Worm (Caenorhabditis elegans): ENCODE results near the gene picc-1.

DNA sequence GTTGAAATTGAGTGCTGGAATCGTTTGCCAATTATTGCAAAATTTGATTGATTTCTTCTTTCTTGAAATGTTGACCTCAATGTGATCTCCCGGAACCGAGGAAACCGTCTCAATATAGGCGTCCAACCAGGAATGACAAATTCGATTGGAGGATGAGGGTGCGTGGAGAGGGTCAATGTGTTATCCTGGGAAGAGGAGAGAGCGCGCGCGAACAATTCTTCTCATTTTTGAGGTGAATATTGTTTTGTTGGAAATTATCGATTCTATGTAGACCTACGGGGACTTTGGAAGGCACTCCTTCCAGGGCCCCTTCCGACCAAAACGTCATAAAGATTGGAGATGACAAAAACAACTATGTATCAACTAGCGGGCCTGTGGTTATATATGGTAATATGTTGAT, 17.8 kb downstream of the picc-1 start:
- no peak for TF ChIP-seq ztf-4 (tag; optimal IDR thresholded peaks at IDR 0.05)
- no peak for TF ChIP-seq skn-1 (tag; optimal IDR thresholded peaks at IDR 0.05)
- no peak for TF ChIP-seq nhr-77 (tag; optimal IDR thresholded peaks at IDR 0.05)
- no peak for TF ChIP-seq nhr-25 (tag; optimal IDR thresholded peaks at IDR 0.05)
- no peak for TF ChIP-seq egl-27 (tag; optimal IDR thresholded peaks at IDR 0.05)
- no peak for TF ChIP-seq snpc-4 (tag; optimal IDR thresholded peaks at IDR 0.05)
- no peak for TF ChIP-seq lin-13 (GFP tag; optimal IDR thresholded peaks at IDR 0.05)

All from whole organism, L2 larva.